Worm (Caenorhabditis elegans) whole organism, L4 larva: Measurements from ENCODE around the gene K07E3.2.

Experiments
- F26F4.8 ChIP-seq: fragments of 200-800 bp; sonication (Bioruptor generic); conservative IDR thresholded peaks from 2 replicates; pipeline ENCODE4 v1.3.6; 2022; ENCODE audit warnings: missing genetic modification characterization, missing compliant biosample characterization
- F44E2.7 ChIP-seq: fragments of 200-800 bp; sonication (Bioruptor generic); IDR thresholded peaks from 2 replicates; pipeline ENCODE4 v2.1.2; 2022; ENCODE audit warnings: missing genetic modification characterization, missing compliant biosample characterization
- F49E8.2 ChIP-seq: sonication (generic microtip); optimal IDR thresholded peaks from 2 replicates; lab custom pipeline; 2016; ENCODE audit warnings: missing compliant biosample characterization, mild to moderate bottlenecking, missing genetic modification characterization, borderline replicate concordance
- T20F7.1 ChIP-seq: fragments of 200-800 bp; sonication (Bioruptor generic); optimal IDR thresholded peaks from 2 replicates; lab custom pipeline; 2018; ENCODE audit warnings: mild to moderate bottlenecking, missing genetic modification characterization, missing compliant biosample characterization
- T26A8.4 ChIP-seq: fragments of 200-800 bp; sonication (Bioruptor generic); IDR thresholded peaks from 2 replicates; pipeline ENCODE4 v1.3.6; 2022; ENCODE audit warnings: missing genetic modification characterization, missing compliant biosample characterization
- Y105C5A.15 ChIP-seq: fragments of 200-800 bp; sonication (Bioruptor generic); IDR thresholded peaks from 2 replicates; pipeline ENCODE4 v1.3.6; 2022; ENCODE audit warnings: missing genetic modification characterization, missing compliant biosample characterization
- Y48G9A.11 ChIP-seq: fragments of 200-800 bp; sonication (Bioruptor generic); IDR thresholded peaks from 2 replicates; pipeline ENCODE4 v1.3.6; 2022; ENCODE audit warnings: missing genetic modification reagents, missing genetic modification characterization, missing compliant biosample characterization
- Y75B8A.6 ChIP-seq: fragments of 200-800 bp; sonication (Bioruptor generic); IDR thresholded peaks from 2 replicates; pipeline ENCODE4 v1.3.6; 2022; ENCODE audit warnings: missing genetic modification reagents, missing genetic modification characterization, missing compliant biosample characterization
- ZK337.2 ChIP-seq: fragments of 200-800 bp; sonication (Bioruptor generic); IDR thresholded peaks from 2 replicates; pipeline ENCODE4 v1.3.6; 2022; ENCODE audit warnings: missing genetic modification reagents, missing genetic modification characterization, missing compliant biosample characterization
- aha-1 ChIP-seq: fragments of 150-350 bp; peaks from one replicate; lab custom pipeline; 2014; ENCODE audit warnings: missing biosample characterization, missing genetic modification characterization
- ceh-20 ChIP-seq: fragments of 200-800 bp; sonication (Bioruptor generic); IDR thresholded peaks from 2 replicates; pipeline ENCODE4 v1.3.6; 2022; ENCODE audit warnings: missing genetic modification reagents, missing genetic modification characterization, missing compliant biosample characterization
- ceh-44 ChIP-seq: fragments of 200-800 bp; sonication (Bioruptor generic); IDR thresholded peaks from 2 replicates; pipeline ENCODE4 v1.3.6; 2022; ENCODE audit warnings: missing genetic modification reagents, missing genetic modification characterization, missing compliant biosample characterization
- ces-1 ChIP-seq: fragments of 150-350 bp; sonication (generic microtip); optimal IDR thresholded peaks from 4 replicates; lab custom pipeline; 2014; ENCODE audit warnings: missing biosample characterization, missing genetic modification reagents, missing genetic modification characterization
- cey-2 ChIP-seq: sonication (generic microtip); optimal IDR thresholded peaks from 3 replicates; lab custom pipeline; 2017; ENCODE audit warnings: missing genetic modification characterization, mild to moderate bottlenecking, missing compliant biosample characterization, antibody characterized with exemption, borderline replicate concordance; ENCODE audit not compliant: insufficient read depth
- ctbp-1 ChIP-seq: fragments of 200-800 bp; sonication (Bioruptor generic); IDR thresholded peaks from 2 replicates; pipeline ENCODE4 v1.3.6; 2022; ENCODE audit warnings: missing genetic modification reagents, missing genetic modification characterization, missing compliant biosample characterization
- dpl-1 ChIP-seq: fragments of 150-350 bp; optimal IDR thresholded peaks from 2 replicates; lab custom pipeline; 2014; ENCODE audit warnings: missing biosample characterization, missing genetic modification reagents, missing genetic modification characterization
- duxl-1 ChIP-seq: sonication (generic microtip); optimal IDR thresholded peaks from 2 replicates; lab custom pipeline; 2016; ENCODE audit warnings: mild to moderate bottlenecking, missing genetic modification characterization, moderate library complexity, missing compliant biosample characterization; ENCODE audit not compliant: poor library complexity
- egl-27 ChIP-seq: sonication (generic microtip); optimal IDR thresholded peaks from 3 replicates; lab custom pipeline; 2017; ENCODE audit warnings: missing biosample characterization, missing genetic modification reagents, missing genetic modification characterization
- gei-8 ChIP-seq: fragments of 200-800 bp; sonication (Bioruptor generic); optimal IDR thresholded peaks from 2 replicates; lab custom pipeline; 2018; ENCODE audit warnings: mild to moderate bottlenecking, missing genetic modification characterization, missing compliant biosample characterization
- hlh-30 ChIP-seq: sonication (generic microtip); optimal IDR thresholded peaks from 2 replicates; lab custom pipeline; 2017; ENCODE audit warnings: antibody characterized with exemption, mild to moderate bottlenecking, missing genetic modification characterization, missing compliant biosample characterization; ENCODE audit not compliant: insufficient read depth
- jun-1 ChIP-seq: fragments of 150-350 bp; optimal IDR thresholded peaks from 2 replicates; lab custom pipeline; 2014; ENCODE audit warnings: missing biosample characterization, missing genetic modification reagents, missing genetic modification characterization
- lir-3 ChIP-seq: sonication (generic microtip); optimal IDR thresholded peaks from 2 replicates; lab custom pipeline; 2016; ENCODE audit warnings: mild to moderate bottlenecking, missing genetic modification characterization, missing compliant biosample characterization
- mdt-29 ChIP-seq: fragments of 200-800 bp; sonication (Bioruptor generic); IDR thresholded peaks from 2 replicates; pipeline ENCODE4 v1.3.6; 2022; ENCODE audit warnings: missing genetic modification reagents, missing genetic modification characterization, missing compliant biosample characterization
- mxl-3 ChIP-seq: fragments of 200-800 bp; sonication (Bioruptor generic); optimal IDR thresholded peaks from 2 replicates; lab custom pipeline; 2018; ENCODE audit warnings: mild to moderate bottlenecking, missing genetic modification characterization, missing compliant biosample characterization
- nhr-10 ChIP-seq: fragments of 150-350 bp; optimal IDR thresholded peaks from 2 replicates; lab custom pipeline; 2014; ENCODE audit warnings: missing biosample characterization, missing genetic modification characterization
- nhr-11 ChIP-seq: fragments of 150-350 bp; optimal IDR thresholded peaks from 2 replicates; lab custom pipeline; 2014; ENCODE audit warnings: missing biosample characterization, missing genetic modification characterization
- nhr-111 ChIP-seq: fragments of 200-800 bp; sonication (Bioruptor generic); optimal IDR thresholded peaks from 2 replicates; lab custom pipeline; 2018; ENCODE audit warnings: mild to moderate bottlenecking, missing genetic modification characterization, missing compliant biosample characterization
- nhr-25 ChIP-seq: sonication (generic microtip); optimal IDR thresholded peaks from 2 replicates; lab custom pipeline; 2017; ENCODE audit warnings: missing genetic modification characterization, mild to moderate bottlenecking, missing compliant biosample characterization, antibody characterized with exemption, moderate library complexity, borderline replicate concordance; ENCODE audit not compliant: insufficient read depth
- nhr-28 ChIP-seq: fragments of 150-350 bp; optimal IDR thresholded peaks from 2 replicates; lab custom pipeline; 2014; ENCODE audit warnings: missing biosample characterization, missing genetic modification characterization
- nhr-41 ChIP-seq: fragments of 200-800 bp; sonication (Bioruptor generic); IDR thresholded peaks from 2 replicates; pipeline ENCODE4 v1.3.6; 2022; ENCODE audit warnings: missing genetic modification reagents, missing genetic modification characterization, missing compliant biosample characterization
- nhr-48 ChIP-seq: sonication (generic microtip); optimal IDR thresholded peaks from 2 replicates; lab custom pipeline; 2016; ENCODE audit warnings: mild to moderate bottlenecking, missing genetic modification characterization, missing compliant biosample characterization
- nhr-77 ChIP-seq: fragments of 150-350 bp; optimal IDR thresholded peaks from 2 replicates; lab custom pipeline; 2014; ENCODE audit warnings: missing biosample characterization, missing genetic modification characterization
- pha-4 ChIP-seq, 2 experiments: fragments of 150-350 bp in 1 of 2; fragments of 200-800 bp in 1 of 2; sonication (Bioruptor generic) in 1 of 2; IDR thresholded peaks in 1 of 2; optimal IDR thresholded peaks in 1 of 2; 2 replicates each; pipeline versions ENCODE4 v1.3.6 to Lab custom; 2014 to 2022; ENCODE audit warnings: missing genetic modification characterization in 2 of 2, missing genetic modification reagents in 2 of 2, missing biosample characterization in 1 of 2, missing compliant biosample characterization in 1 of 2
- php-3 ChIP-seq: fragments of 200-800 bp; sonication (Bioruptor generic); IDR thresholded peaks from 2 replicates; pipeline ENCODE4 v1.3.6; 2022; ENCODE audit warnings: missing genetic modification reagents, missing genetic modification characterization, missing compliant biosample characterization
- pqm-1 ChIP-seq: sonication (generic microtip); optimal IDR thresholded peaks from 2 replicates; lab custom pipeline; 2017; ENCODE audit warnings: missing biosample characterization, missing genetic modification characterization
- rbr-2 ChIP-seq: sonication (generic microtip); optimal IDR thresholded peaks from 2 replicates; lab custom pipeline; 2016; ENCODE audit warnings: missing genotype, missing genetic modification characterization, missing compliant biosample characterization
- sdz-12 ChIP-seq: fragments of 200-800 bp; sonication (Bioruptor generic); optimal IDR thresholded peaks from 2 replicates; lab custom pipeline; 2018; ENCODE audit warnings: mild to moderate bottlenecking, missing genetic modification characterization, missing compliant biosample characterization
- snpc-1.2 ChIP-seq: fragments of 200-800 bp; sonication (Bioruptor generic); IDR thresholded peaks from 2 replicates; pipeline ENCODE4 v1.3.6; 2022; ENCODE audit warnings: missing genetic modification reagents, missing genetic modification characterization, missing compliant biosample characterization
- unc-39 ChIP-seq: sonication (generic microtip); optimal IDR thresholded peaks from 2 replicates; lab custom pipeline; 2017; ENCODE audit warnings: missing biosample characterization, missing genetic modification characterization
- vab-7 ChIP-seq: fragments of 200-800 bp; sonication (Bioruptor generic); IDR thresholded peaks from 2 replicates; pipeline ENCODE4 v1.3.6; 2022; ENCODE audit warnings: missing genetic modification reagents, missing genetic modification characterization, missing compliant biosample characterization
- zag-1 ChIP-seq: fragments of 150-350 bp; optimal IDR thresholded peaks from 2 replicates; lab custom pipeline; 2014; ENCODE audit warnings: missing biosample characterization, missing genetic modification characterization
- zip-11 ChIP-seq: fragments of 200-800 bp; sonication (Bioruptor generic); IDR thresholded peaks from 2 replicates; pipeline ENCODE4 v1.3.6; 2022; ENCODE audit warnings: missing genetic modification characterization, missing compliant biosample characterization
- zip-2 ChIP-seq: fragments of 150-350 bp; optimal IDR thresholded peaks from 2 replicates; lab custom pipeline; 2014; ENCODE audit warnings: missing biosample characterization, missing genetic modification characterization
- ztf-7 ChIP-seq: fragments of 150-350 bp; optimal IDR thresholded peaks from 2 replicates; lab custom pipeline; 2014; ENCODE audit warnings: missing biosample characterization, missing genetic modification characterization

Gene K07E3.2

DNA sequence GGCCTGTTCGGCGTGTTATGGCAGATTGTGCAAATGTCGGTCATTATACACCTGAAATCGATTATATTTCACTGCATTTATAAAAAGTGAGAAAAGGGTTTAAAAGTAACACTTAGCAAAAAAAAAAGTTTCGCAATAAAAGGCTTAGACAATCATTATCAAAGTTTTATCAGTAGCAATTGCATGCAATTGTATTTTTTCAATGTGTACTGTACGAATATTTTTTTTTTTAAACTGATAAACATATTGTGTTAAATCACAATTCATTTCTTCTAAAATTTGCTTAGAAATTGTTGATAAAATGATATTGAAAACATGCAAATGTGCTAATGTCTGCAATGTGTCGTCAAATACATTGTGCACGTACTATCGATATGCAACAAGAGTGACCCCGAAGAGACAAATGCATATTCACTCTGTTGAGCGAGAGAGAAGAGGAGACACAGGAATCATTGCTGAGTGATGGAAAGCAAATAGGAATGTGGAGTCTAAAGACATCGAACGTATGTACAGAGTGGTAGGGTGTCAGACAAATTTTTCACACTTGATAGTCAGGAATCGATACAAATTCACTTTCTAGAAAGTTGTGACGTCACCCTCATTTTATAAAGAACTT, 32.3 kb downstream of the K07E3.2 start, which contains the start of gene C02B8.6 (continued):
- TF ChIP-seq nhr-25 (tag; lab: Kevin White, UChicago) (no peak), pqm-1 (tag; lab: Kevin White, UChicago) (peak; percentile 56), aha-1 (tag; lab: Kevin White, UChicago) (peak; percentile 67), ztf-7 (no peak), ZK337.2 (GFP tag; lab: Robert Waterston, UW) (no peak), nhr-48 (tag; lab: Kevin White, UChicago) (no peak), F44E2.7 (GFP tag; lab: Robert Waterston, UW) (no peak), zag-1 (tag; lab: Kevin White, UChicago) (no peak), T26A8.4 (GFP tag; lab: Robert Waterston, UW) (no peak), mxl-3 (GFP tag; lab: Kevin White, UChicago) (no peak), ces-1 (GFP tag; lab: Kevin White, UChicago) (no peak), nhr-10 (no peak), jun-1 (tag; lab: Kevin White, UChicago) (no peak), ceh-44 (GFP tag; lab: Robert Waterston, UW) (no peak), sdz-12 (no peak), lir-3 (tag; lab: Kevin White, UChicago) (no peak), pha-4 (GFP tag; IDR thresholded peaks at IDR 0.05; lab: Robert Waterston, UW) (no peak), pha-4 (tag; optimal IDR thresholded peaks at IDR 0.05; lab: Kevin White, UChicago) (peak; percentile 81), gei-8 (GFP tag; lab: Kevin White, UChicago) (no peak), T20F7.1 (peak; percentile 47), nhr-11 (tag; lab: Kevin White, UChicago) (peak; percentile 12), vab-7 (GFP tag; lab: Robert Waterston, UW) (no peak), Y105C5A.15 (GFP tag; lab: Robert Waterston, UW) (no peak), cey-2 (tag; lab: Kevin White, UChicago) (no peak), egl-27 (tag; lab: Kevin White, UChicago) (no peak), mdt-29 (GFP tag; lab: Robert Waterston, UW) (no peak), hlh-30 (no peak), rbr-2 (no peak), dpl-1 (GFP tag; lab: Kevin White, UChicago) (no peak), Y75B8A.6 (GFP tag; lab: Robert Waterston, UW) (no peak), nhr-77 (tag; lab: Kevin White, UChicago) (peak; percentile 50), unc-39 (tag; lab: Kevin White, UChicago) (no peak), F49E8.2 (no peak), ceh-20 (GFP tag; lab: Robert Waterston, UW) (no peak), F26F4.8 (GFP tag; lab: Robert Waterston, UW) (no peak), nhr-111 (GFP tag; lab: Kevin White, UChicago) (no peak), Y48G9A.11 (GFP tag; lab: Robert Waterston, UW) (no peak), php-3 (GFP tag; lab: Robert Waterston, UW) (no peak), snpc-1.2 (no peak), zip-2 (no peak), zip-11 (GFP tag; lab: Robert Waterston, UW) (no peak), nhr-41 (GFP tag; lab: Robert Waterston, UW) (0 out of 2 replicates have a peak, but pooled peaks have one; percentile 58), nhr-28 (peak; percentile 70), duxl-1 (peak; percentile 11), ctbp-1 (GFP tag; lab: Robert Waterston, UW) (no peak)
